Worm (Caenorhabditis elegans): ENCODE data around the gene drd-50.

- TF ChIP-seq nhr-11 (tag; optimal IDR thresholded peaks at IDR 0.05) (no peak), sox-4 (tag; optimal IDR thresholded peaks at IDR 0.05) (no peak), unc-3 (GFP tag; conservative IDR thresholded peaks at IDR 0.05) (no peak), unc-3 (tag; optimal IDR thresholded peaks at IDR 0.05) (no peak), pqm-1 (tag; optimal IDR thresholded peaks at IDR 0.05) (no peak), hlh-8 (tag; optimal IDR thresholded peaks at IDR 0.05) (no peak), mec-3 (tag; optimal IDR thresholded peaks at IDR 0.05; ENCODE audit: borderline replicate concordance) (no peak), pag-3 (tag; optimal IDR thresholded peaks at IDR 0.05; ENCODE audit: borderline replicate concordance) (no peak), nfya-1 (tag; optimal IDR thresholded peaks at IDR 0.05) (no peak), ceh-2 (tag; optimal IDR thresholded peaks at IDR 0.05) (no peak), ama-1 (optimal IDR thresholded peaks at IDR 0.05) (no peak)
Observed at ce11 chrIV:4121055-4121454, 3.5 kb downstream of the drd-50 start.

All from whole organism, late embryonic.